Fruit fly (Drosophila melanogaster) whole organism, embryonic: Measurements from ENCODE around the gene rt.

ENCODE experiments used
- Atf6 ChIP-seq: fragments of 200-800 bp; sonication (Bioruptor generic); IDR thresholded peaks from 2 replicates; pipeline ENCODE4 v1.3.6; 2022; ENCODE audit warnings: missing biosample characterization, missing genetic modification characterization
- CG11504 ChIP-seq: fragments of 200-800 bp; sonication (Bioruptor generic); optimal IDR thresholded peaks from 3 replicates; lab custom pipeline; 2019; ENCODE audit warnings: missing biosample characterization, mild to moderate bottlenecking, missing genetic modification characterization, moderate library complexity
- CG11695 ChIP-seq: fragments of 200-800 bp; sonication (Bioruptor generic); IDR thresholded peaks from 3 replicates; pipeline ENCODE4 v1.3.6; 2022; ENCODE audit warnings: missing biosample characterization, missing genetic modification characterization
- CG14441 ChIP-seq: fragments of 200-800 bp; sonication (Bioruptor generic); IDR thresholded peaks from 2 replicates; pipeline ENCODE4 v1.3.6; 2022; ENCODE audit warnings: missing biosample characterization, missing genetic modification characterization
- CG15269 ChIP-seq: fragments of 200-800 bp; sonication (Bioruptor generic); optimal IDR thresholded peaks from 2 replicates; lab custom pipeline; 2018; ENCODE audit warnings: missing biosample characterization, mild to moderate bottlenecking, missing genetic modification characterization, moderate library complexity
- CG17385 ChIP-seq: fragments of 200-800 bp; sonication (Bioruptor generic); optimal IDR thresholded peaks from 3 replicates; lab custom pipeline; 2018; ENCODE audit warnings: missing biosample characterization, mild to moderate bottlenecking, missing genetic modification characterization
- CG18619 ChIP-seq: fragments of 200-800 bp; sonication (Bioruptor generic); optimal IDR thresholded peaks from 3 replicates; lab custom pipeline; 2017; ENCODE audit warnings: missing biosample characterization, mild to moderate bottlenecking, missing genetic modification characterization
- CG2678 ChIP-seq: fragments of 200-800 bp; sonication (Bioruptor generic); optimal IDR thresholded peaks from 3 replicates; lab custom pipeline; 2019; ENCODE audit warnings: missing biosample characterization, mild to moderate bottlenecking, missing genetic modification characterization, moderate library complexity
- CG2712 ChIP-seq: fragments of 200-800 bp; optimal IDR thresholded peaks from 3 replicates; lab custom pipeline; 2019; ENCODE audit warnings: missing biosample characterization, mild to moderate bottlenecking, missing genetic modification characterization, moderate library complexity
- CG3281 ChIP-seq: fragments of 200-800 bp; sonication (Bioruptor generic); optimal IDR thresholded peaks from 3 replicates; lab custom pipeline; 2017; ENCODE audit warnings: missing biosample characterization, mild to moderate bottlenecking, missing genetic modification characterization
- CG3847 ChIP-seq: fragments of 200-800 bp; sonication (Bioruptor generic); IDR thresholded peaks from 2 replicates; pipeline ENCODE4 v1.3.6; 2022; ENCODE audit warnings: missing biosample characterization, missing genetic modification characterization
- CG4820 ChIP-seq: fragments of 200-800 bp; sonication (Bioruptor generic); optimal IDR thresholded peaks from 3 replicates; lab custom pipeline; 2016; ENCODE audit warnings: missing biosample characterization, missing genetic modification characterization
- CG7357 ChIP-seq: fragments of 200-800 bp; sonication (Bioruptor generic); IDR thresholded peaks from 3 replicates; pipeline ENCODE4 v1.3.6; 2022; ENCODE audit warnings: missing biosample characterization, missing genetic modification characterization
- CG7372 ChIP-seq: fragments of 200-800 bp; sonication (Bioruptor generic); IDR thresholded peaks from 2 replicates; pipeline ENCODE4 v1.3.6; 2022; ENCODE audit warnings: missing biosample characterization, missing genetic modification characterization
- CG7556 ChIP-seq: fragments of 200-800 bp; sonication (Bioruptor generic); optimal IDR thresholded peaks from 2 replicates; lab custom pipeline; 2017; ENCODE audit warnings: missing biosample characterization, mild to moderate bottlenecking, missing genetic modification characterization
- CG7745 ChIP-seq: fragments of 200-800 bp; sonication (Bioruptor generic); optimal IDR thresholded peaks from 2 replicates; lab custom pipeline; 2018; ENCODE audit warnings: missing biosample characterization, mild to moderate bottlenecking, missing genetic modification characterization, moderate library complexity
- CG9437 ChIP-seq: fragments of 200-800 bp; sonication (Bioruptor generic); optimal IDR thresholded peaks from 2 replicates; lab custom pipeline; 2018; ENCODE audit warnings: missing biosample characterization, mild to moderate bottlenecking, missing genetic modification characterization
- CG9609 ChIP-seq: fragments of 200-800 bp; sonication (Bioruptor generic); optimal IDR thresholded peaks from 3 replicates; lab custom pipeline; 2016; ENCODE audit warnings: missing biosample characterization, missing genetic modification characterization
- CG9817 ChIP-seq: fragments of 200-800 bp; sonication (Bioruptor generic); optimal IDR thresholded peaks from 2 replicates; lab custom pipeline; 2018; ENCODE audit warnings: missing biosample characterization, mild to moderate bottlenecking, missing genetic modification characterization, moderate library complexity
- CG9876 ChIP-seq: fragments of 200-800 bp; sonication (Bioruptor generic); optimal IDR thresholded peaks from 2 replicates; lab custom pipeline; 2016; ENCODE audit warnings: missing biosample characterization, missing genetic modification characterization
- CHES-1-like ChIP-seq: fragments of 200-800 bp; sonication (Bioruptor generic); optimal IDR thresholded peaks from 2 replicates; lab custom pipeline; 2016; ENCODE audit warnings: missing biosample characterization, missing genetic modification characterization
- D19B ChIP-seq: fragments of 200-800 bp; sonication (Bioruptor generic); optimal IDR thresholded peaks from 2 replicates; lab custom pipeline; 2017; ENCODE audit warnings: missing biosample characterization, mild to moderate bottlenecking, missing genetic modification characterization
- Dbx ChIP-seq: fragments of 200-800 bp; sonication (Bioruptor generic); IDR thresholded peaks from 3 replicates; pipeline ENCODE4 v1.3.6; 2022; ENCODE audit warnings: missing biosample characterization, missing genetic modification characterization
- Dek ChIP-seq: fragments of 200-800 bp; sonication (Bioruptor generic); optimal IDR thresholded peaks from 3 replicates; lab custom pipeline; 2019; ENCODE audit warnings: missing biosample characterization, mild to moderate bottlenecking, missing genetic modification characterization, moderate library complexity
- Eip74EF ChIP-seq, 2 experiments: fragments of 200-800 bp in 1 of 2; fragments of >200 bp in 1 of 2; sonication (Bioruptor generic) in 1 of 2; optimal IDR thresholded peaks; 2 replicates each; lab custom pipeline; 2017 to 2019; ENCODE audit warnings: missing biosample characterization in 2 of 2, missing genetic modification characterization in 2 of 2, mild to moderate bottlenecking in 1 of 2, moderate library complexity in 1 of 2
- Elba2 ChIP-seq: fragments of 200-800 bp; sonication (Bioruptor generic); optimal IDR thresholded peaks from 3 replicates; lab custom pipeline; 2016; ENCODE audit warnings: missing biosample characterization, missing genetic modification characterization
- Nf-YB ChIP-seq: fragments of 200-800 bp; sonication (Bioruptor generic); optimal IDR thresholded peaks from 3 replicates; lab custom pipeline; 2019; ENCODE audit warnings: missing biosample characterization, mild to moderate bottlenecking, missing genetic modification characterization, moderate library complexity
- Opbp ChIP-seq: fragments of 200-800 bp; sonication (Bioruptor generic); IDR thresholded peaks from 3 replicates; pipeline ENCODE4 v1.3.6; 2022; ENCODE audit warnings: missing biosample characterization, missing genetic modification characterization; ENCODE audit not compliant: partially characterized antibody
- Sox100B ChIP-seq: fragments of 200-800 bp; sonication (Bioruptor generic); optimal IDR thresholded peaks from 3 replicates; lab custom pipeline; 2018; ENCODE audit warnings: missing biosample characterization, mild to moderate bottlenecking, missing genetic modification characterization
- Sox102F ChIP-seq: fragments of 200-800 bp; sonication (Bioruptor generic); optimal IDR thresholded peaks from 2 replicates; lab custom pipeline; 2018; ENCODE audit warnings: missing biosample characterization, mild to moderate bottlenecking, missing genetic modification characterization, moderate library complexity
- Ssrp ChIP-seq: fragments of 200-800 bp; sonication (Bioruptor generic); optimal IDR thresholded peaks from 2 replicates; lab custom pipeline; 2018; ENCODE audit warnings: missing biosample characterization, mild to moderate bottlenecking, missing genetic modification characterization, moderate library complexity
- bcd ChIP-seq: fragments of 200-800 bp; sonication (Bioruptor generic); optimal IDR thresholded peaks from 2 replicates; lab custom pipeline; 2017; ENCODE audit warnings: missing biosample characterization, mild to moderate bottlenecking, missing genetic modification characterization
- cwo ChIP-seq: fragments of 200-800 bp; sonication (Bioruptor generic); optimal IDR thresholded peaks from 3 replicates; lab custom pipeline; 2017; ENCODE audit warnings: missing biosample characterization, missing genetic modification characterization, mild to moderate bottlenecking, moderate library complexity, missing genetic modification reagents
- dmrt99B ChIP-seq: fragments of 200-800 bp; sonication (Bioruptor generic); optimal IDR thresholded peaks from 2 replicates; lab custom pipeline; 2018; ENCODE audit warnings: missing biosample characterization, mild to moderate bottlenecking, missing genetic modification characterization, moderate library complexity
- eve ChIP-seq, 2 experiments: fragments of >200 bp; optimal IDR thresholded peaks; 2 replicates each; lab custom pipeline; 2017; ENCODE audit warnings: missing biosample characterization in 2 of 2, missing genetic modification characterization in 2 of 2
- ewg ChIP-seq: fragments of 200-800 bp; sonication (Bioruptor generic); optimal IDR thresholded peaks from 3 replicates; lab custom pipeline; 2017; ENCODE audit warnings: mild to moderate bottlenecking, missing biosample characterization, missing genetic modification reagents, missing genetic modification characterization
- fd3F ChIP-seq: fragments of 200-800 bp; sonication (Bioruptor generic); optimal IDR thresholded peaks from 2 replicates; lab custom pipeline; 2018; ENCODE audit warnings: missing biosample characterization, mild to moderate bottlenecking, missing genetic modification characterization, moderate library complexity
- grau ChIP-seq: fragments of 200-800 bp; optimal IDR thresholded peaks from 3 replicates; lab custom pipeline; 2019; ENCODE audit warnings: missing biosample characterization, mild to moderate bottlenecking, missing genetic modification characterization, moderate library complexity
- hbn ChIP-seq: fragments of 200-800 bp; sonication (Bioruptor generic); IDR thresholded peaks from 2 replicates; pipeline ENCODE4 v1.3.6; 2022; ENCODE audit warnings: missing biosample characterization, missing genetic modification characterization; ENCODE audit not compliant: partially characterized antibody
- lab ChIP-seq: fragments of 200-800 bp; sonication (Bioruptor generic); optimal IDR thresholded peaks from 3 replicates; lab custom pipeline; 2017; ENCODE audit warnings: missing biosample characterization, missing genetic modification characterization, mild to moderate bottlenecking, moderate library complexity, missing genetic modification reagents
- lmd ChIP-seq: fragments of 200-800 bp; sonication (Bioruptor generic); IDR thresholded peaks from 2 replicates; pipeline ENCODE4 v1.3.6; 2022; ENCODE audit warnings: missing biosample characterization, missing genetic modification characterization
- mam ChIP-seq: fragments of 200-800 bp; sonication (Bioruptor generic); optimal IDR thresholded peaks from 3 replicates; lab custom pipeline; 2016; ENCODE audit warnings: missing biosample characterization, missing genetic modification characterization
- pan ChIP-seq, 4 experiments: fragments of >200 bp in 3 of 4; fragments of 200-800 bp in 1 of 4; sonication (Bioruptor generic) in 1 of 4; optimal IDR thresholded peaks in 3 of 4; IDR thresholded peaks in 1 of 4; 2 replicates each; pipeline versions ENCODE4 v1.3.6 to Lab custom; 2017 to 2022; ENCODE audit warnings: missing biosample characterization in 2 of 4, missing genetic modification characterization in 2 of 4, mixed read lengths in 1 of 4
- pho ChIP-seq: fragments of 200-800 bp; sonication (Bioruptor generic); optimal IDR thresholded peaks from 2 replicates; lab custom pipeline; 2016; ENCODE audit warnings: missing biosample characterization, missing genetic modification characterization
- scrt ChIP-seq: fragments of 200-800 bp; sonication (Bioruptor generic); optimal IDR thresholded peaks from 2 replicates; lab custom pipeline; 2018; ENCODE audit warnings: missing biosample characterization, mild to moderate bottlenecking, missing genetic modification characterization, moderate library complexity
- ttk ChIP-seq: fragments of 200-800 bp; sonication (Bioruptor generic); IDR thresholded peaks from 2 replicates; pipeline ENCODE4 v2.1.2; 2022; ENCODE audit warnings: missing biosample characterization, missing genetic modification characterization
- unpg ChIP-seq: fragments of 200-800 bp; sonication (Bioruptor generic); optimal IDR thresholded peaks from 3 replicates; lab custom pipeline; 2018; ENCODE audit warnings: missing biosample characterization, mild to moderate bottlenecking, missing genetic modification characterization, moderate library complexity
- wor ChIP-seq: fragments of 200-800 bp; sonication (Bioruptor generic); IDR thresholded peaks from 2 replicates; pipeline ENCODE4 v1.3.6; 2022; ENCODE audit warnings: missing biosample characterization, missing genetic modification characterization

The rt gene

dm6 chr3L:11556637-11557036 is 30.9 kb downstream of the rt start (continued):
- TF ChIP-seq CG3847 (GFP tag; lab: Robert Waterston, UW) (0 out of 2 replicates have a peak, but pooled peaks have one; percentile 13), Opbp (GFP tag; lab: Robert Waterston, UW) (no peak), lmd (GFP tag; lab: Robert Waterston, UW) (peak; percentile 18; the same call in 1 of the 2 replicates), dmrt99B (tag; lab: Kevin White, UChicago) (peak; percentile 37), fd3F (GFP tag; lab: Kevin White, UChicago) (peak; percentile 31), unpg (peak; percentile 5), D19B (GFP tag; lab: Kevin White, UChicago) (peak; percentile 7), Sox102F (GFP tag; lab: Kevin White, UChicago) (peak; percentile 30), CG3281 (GFP tag; lab: Kevin White, UChicago) (peak; percentile 70), grau (tag; lab: Kevin White, UChicago) (peak; percentile 61), Elba2 (no peak), Atf6 (GFP tag; lab: Robert Waterston, UW) (0 out of 2 replicates have a peak, but pooled peaks have one; percentile 33), pho (GFP tag; lab: Kevin White, UChicago) (peak; percentile 7), CG14441 (GFP tag; lab: Robert Waterston, UW) (no peak), CG17385 (peak; percentile 19), CG9876 (GFP tag; lab: Kevin White, UChicago) (no peak), Dek (tag; lab: Kevin White, UChicago) (peak; percentile 51), CG11695 (GFP tag; lab: Robert Waterston, UW) (0 out of 3 replicates have a peak, but pooled peaks have one; percentile 13), bcd (GFP tag; lab: Kevin White, UChicago) (peak; percentile 32), Dbx (GFP tag; lab: Robert Waterston, UW) (peak; percentile 49; the same call in 1 of the 3 replicates), CG18619 (GFP tag; lab: Kevin White, UChicago) (peak; percentile 44), pan (optimal IDR thresholded peaks at IDR 0.05; lab: Kevin White, UChicago) (no peak), pan (GFP tag; optimal IDR thresholded peaks at IDR 0.05 in 1 of 2, IDR thresholded peaks at IDR 0.05 in 1 of 2) (peak in 1 of 2 experiments; percentile 20), mam (peak; percentile 36), CG2712 (peak; percentile 11), CG4820 (GFP tag; lab: Kevin White, UChicago) (no peak), CG9817 (peak; percentile 31), Ssrp (no peak), CG2678 (tag; lab: Kevin White, UChicago) (peak; percentile 65), CG11504 (tag; lab: Kevin White, UChicago) (peak; percentile 15), cwo (peak; percentile 27), CG7556 (peak; percentile 75), CG15269 (tag; lab: Kevin White, UChicago) (peak; percentile 8), CG7372 (GFP tag; lab: Robert Waterston, UW) (no peak), scrt (peak; percentile 7), lab (GFP tag; lab: Kevin White, UChicago) (peak; percentile 54)

dm6 chr3L:11555662-11556460 is 31.7 kb downstream of the rt start:
- TF ChIP-seq CHES-1-like (GFP tag; lab: Kevin White, UChicago), result peak; percentile 61
- peak; percentile 46; the same call in 1 of the 2 replicates for TF ChIP-seq ttk
- TF ChIP-seq wor (GFP tag; lab: Robert Waterston, UW), result peak; percentile 33; the same call in 1 of the 2 replicates
- TF ChIP-seq CG7745 (tag; lab: Kevin White, UChicago), result no peak
- peak in 1 of 2 experiments; percentile 87 for TF ChIP-seq Eip74EF (GFP tag; optimal IDR thresholded peaks at IDR 0.05; lab: Kevin White, UChicago)
- peak; percentile 62 for TF ChIP-seq ewg
- peak; percentile 79 for TF ChIP-seq Sox100B (GFP tag; lab: Kevin White, UChicago)
- TF ChIP-seq CG7357 (GFP tag; lab: Robert Waterston, UW), result 0 out of 3 replicates have a peak, but pooled peaks have one; percentile 30
- TF ChIP-seq CG3847 (GFP tag; lab: Robert Waterston, UW), result peak; percentile 59; the same call in 1 of the 2 replicates
- peak; percentile 25; the same call in 1 of the 2 replicates for TF ChIP-seq hbn (GFP tag; lab: Robert Waterston, UW)
- peak in 1 of 2 experiments; percentile 58 for TF ChIP-seq eve (GFP tag; optimal IDR thresholded peaks at IDR 0.05; lab: Kevin White, UChicago)
- TF ChIP-seq Nf-YB, result peak; percentile 64
- no peak for TF ChIP-seq CG9609 (GFP tag; lab: Kevin White, UChicago)
- peak; percentile 78 for TF ChIP-seq CG9437 (GFP tag; lab: Kevin White, UChicago)
